Worm (Caenorhabditis elegans) whole organism, L2 larva: ENCODE measurements around the gene clc-5.

ENCODE experiments used
- C34F6.9 ChIP-seq: fragments of 150-350 bp; optimal IDR thresholded peaks from 2 replicates; lab custom pipeline; 2014; ENCODE audit warnings: missing biosample characterization, missing genetic modification characterization
- F13H6.1 ChIP-seq: sonication (generic microtip); optimal IDR thresholded peaks from 2 replicates; lab custom pipeline; 2016; ENCODE audit warnings: missing genetic modification characterization, missing compliant biosample characterization
- R02D3.7 ChIP-seq: fragments of 150-350 bp; optimal IDR thresholded peaks from 2 replicates; lab custom pipeline; 2014; ENCODE audit warnings: missing biosample characterization, missing genetic modification characterization
- Y55F3AM.14 ChIP-seq: fragments of 200-800 bp; sonication (Bioruptor generic); optimal IDR thresholded peaks from 2 replicates; lab custom pipeline; 2018; ENCODE audit warnings: mild to moderate bottlenecking, missing genetic modification characterization, missing compliant biosample characterization
- alr-1 ChIP-seq: fragments of 150-350 bp; optimal IDR thresholded peaks from 2 replicates; lab custom pipeline; 2014; ENCODE audit warnings: missing biosample characterization, missing genetic modification characterization
- blmp-1 ChIP-seq: sonication (generic microtip); optimal IDR thresholded peaks from 2 replicates; lab custom pipeline; 2017; ENCODE audit warnings: missing genetic modification characterization, mild to moderate bottlenecking, missing compliant biosample characterization, antibody characterized with exemption, moderate library complexity; ENCODE audit not compliant: insufficient read depth
- crh-2 ChIP-seq: sonication (generic microtip); optimal IDR thresholded peaks from 2 replicates; lab custom pipeline; 2017; ENCODE audit warnings: missing biosample characterization, missing genetic modification characterization
- dmd-4 ChIP-seq: sonication (generic microtip); optimal IDR thresholded peaks from 2 replicates; lab custom pipeline; 2017; ENCODE audit warnings: missing biosample characterization, missing genetic modification characterization
- egl-27 ChIP-seq: sonication (generic microtip); optimal IDR thresholded peaks from 3 replicates; lab custom pipeline; 2017; ENCODE audit warnings: missing biosample characterization, missing genetic modification reagents, missing genetic modification characterization
- elt-3 ChIP-seq: sonication (generic microtip); optimal IDR thresholded peaks from 2 replicates; lab custom pipeline; 2017; ENCODE audit warnings: missing biosample characterization, missing genetic modification characterization
- fos-1 ChIP-seq: fragments of 150-350 bp; optimal IDR thresholded peaks from 2 replicates; lab custom pipeline; 2014; ENCODE audit warnings: missing biosample characterization, missing genetic modification characterization
- gmeb-1 ChIP-seq: fragments of 150-350 bp; optimal IDR thresholded peaks from 2 replicates; lab custom pipeline; 2014; ENCODE audit warnings: missing biosample characterization, missing genetic modification characterization
- lin-13 ChIP-seq: fragments of 150-350 bp; optimal IDR thresholded peaks from 2 replicates; lab custom pipeline; 2014; ENCODE audit warnings: missing biosample characterization, missing genetic modification reagents, missing genetic modification characterization
- lin-39 ChIP-seq: fragments of 150-350 bp; optimal IDR thresholded peaks from 2 replicates; lab custom pipeline; 2014; ENCODE audit warnings: missing biosample characterization, missing genetic modification reagents, missing genetic modification characterization
- lsy-2 ChIP-seq, 2 experiments: fragments of 150-350 bp in 1 of 2; sonication (generic microtip) in 1 of 2; optimal IDR thresholded peaks; 2 replicates each; lab custom pipeline; 2014 to 2017; ENCODE audit warnings: missing biosample characterization in 2 of 2, missing genetic modification characterization in 2 of 2
- mab-5 ChIP-seq: fragments of 150-350 bp; optimal IDR thresholded peaks from 2 replicates; lab custom pipeline; 2014; ENCODE audit warnings: missing biosample characterization, missing genetic modification characterization
- mbf-1 ChIP-seq: sonication (generic microtip); optimal IDR thresholded peaks from 2 replicates; lab custom pipeline; 2017; ENCODE audit warnings: missing biosample characterization, missing genetic modification characterization
- nhr-10 ChIP-seq: sonication (generic microtip); optimal IDR thresholded peaks from 2 replicates; lab custom pipeline; 2017; ENCODE audit warnings: missing biosample characterization, missing genetic modification characterization
- nhr-11 ChIP-seq: fragments of 150-350 bp; optimal IDR thresholded peaks from 2 replicates; lab custom pipeline; 2014; ENCODE audit warnings: missing biosample characterization, missing genetic modification characterization
- nhr-12 ChIP-seq: fragments of 150-350 bp; optimal IDR thresholded peaks from 2 replicates; lab custom pipeline; 2014; ENCODE audit warnings: missing biosample characterization, missing genetic modification characterization
- nhr-23 ChIP-seq: fragments of 150-350 bp; optimal IDR thresholded peaks from 2 replicates; lab custom pipeline; 2014; ENCODE audit warnings: missing biosample characterization, missing genetic modification reagents, missing genetic modification characterization
- nhr-237 ChIP-seq: fragments of 150-350 bp; optimal IDR thresholded peaks from 2 replicates; lab custom pipeline; 2014; ENCODE audit warnings: missing biosample characterization, missing genetic modification characterization
- nhr-25 ChIP-seq: fragments of 150-350 bp; sonication (generic microtip); optimal IDR thresholded peaks from 3 replicates; lab custom pipeline; 2014; ENCODE audit warnings: missing biosample characterization, missing genetic modification characterization
- nhr-6 ChIP-seq: fragments of 150-350 bp; optimal IDR thresholded peaks from 2 replicates; lab custom pipeline; 2014; ENCODE audit warnings: missing biosample characterization, missing genetic modification characterization
- peb-1 ChIP-seq: fragments of 150-350 bp; optimal IDR thresholded peaks from 2 replicates; lab custom pipeline; 2014; ENCODE audit warnings: missing biosample characterization, missing genetic modification characterization
- sem-4 ChIP-seq: fragments of 150-350 bp; optimal IDR thresholded peaks from 2 replicates; lab custom pipeline; 2014; ENCODE audit warnings: missing biosample characterization, missing genetic modification reagents, missing genetic modification characterization
- skn-1 ChIP-seq: sonication (generic microtip); optimal IDR thresholded peaks from 2 replicates; lab custom pipeline; 2017; ENCODE audit warnings: missing biosample characterization, missing genetic modification characterization
- snpc-4 ChIP-seq: fragments of 150-350 bp; optimal IDR thresholded peaks from 2 replicates; lab custom pipeline; 2014; ENCODE audit warnings: missing biosample characterization, missing genetic modification characterization
- unc-55 ChIP-seq: fragments of 150-350 bp; sonication (generic microtip); optimal IDR thresholded peaks from 3 replicates; lab custom pipeline; 2014; ENCODE audit warnings: missing biosample characterization, missing genetic modification reagents, missing genetic modification characterization
- unc-62 ChIP-seq: fragments of 150-350 bp; optimal IDR thresholded peaks from 2 replicates; lab custom pipeline; 2014; ENCODE audit warnings: missing biosample characterization, missing genetic modification reagents, missing genetic modification characterization
- zag-1 ChIP-seq: fragments of 150-350 bp; optimal IDR thresholded peaks from 2 replicates; lab custom pipeline; 2014; ENCODE audit warnings: missing biosample characterization, missing genetic modification characterization
- ztf-1 ChIP-seq: fragments of 200-800 bp; sonication (Bioruptor generic); conservative IDR thresholded peaks from 2 replicates; pipeline ENCODE4 v1.3.6; 2022; ENCODE audit warnings: missing genetic modification characterization, missing compliant biosample characterization
- ztf-11 ChIP-seq: sonication (generic microtip); optimal IDR thresholded peaks from 2 replicates; lab custom pipeline; 2017; ENCODE audit warnings: missing biosample characterization, missing genetic modification characterization

Gene clc-5

ce11 chrX:7400788-7401187 is 32.6 kb upstream of the clc-5 start, which contains the start of gene C10A4.4:
Gene C10A4.4, plus strand, starts transcription at chrX:7401088.
- no peak for TF ChIP-seq peb-1 (tag; lab: Kevin White, UChicago)
- TF ChIP-seq mab-5 (tag; lab: Kevin White, UChicago) = no peak
- no peak for TF ChIP-seq unc-55

ce11 chrX:7404551-7404950 is 28.8 kb upstream of the clc-5 start:
- no peak for TF ChIP-seq nhr-10
- TF ChIP-seq skn-1 (tag; lab: Kevin White, UChicago) = no peak
- TF ChIP-seq lsy-2 (tag; optimal IDR thresholded peaks at IDR 0.05; lab: Kevin White, UChicago) = no peak
- TF ChIP-seq peb-1 (tag; lab: Kevin White, UChicago) = no peak

- no peak for TF ChIP-seq lsy-2 (tag; optimal IDR thresholded peaks at IDR 0.05; lab: Kevin White, UChicago)
- TF ChIP-seq lin-13 (GFP tag; lab: Kevin White, UChicago) = no peak
- no peak for TF ChIP-seq sem-4
- no peak for TF ChIP-seq F13H6.1
- TF ChIP-seq nhr-11 (tag; lab: Kevin White, UChicago) = no peak
- TF ChIP-seq mab-5 (tag; lab: Kevin White, UChicago) = no peak
- TF ChIP-seq blmp-1 (tag; lab: Kevin White, UChicago) = no peak
- TF ChIP-seq unc-62 (GFP tag; lab: Kevin White, UChicago) = no peak
- no peak for TF ChIP-seq C34F6.9 (tag; lab: Kevin White, UChicago)
- TF ChIP-seq peb-1 (tag; lab: Kevin White, UChicago) = no peak
- no peak for TF ChIP-seq Y55F3AM.14 (GFP tag; lab: Kevin White, UChicago)
- no peak for TF ChIP-seq nhr-6 (tag; lab: Kevin White, UChicago)
- no peak for TF ChIP-seq unc-55
- TF ChIP-seq nhr-237 (tag; lab: Kevin White, UChicago) = no peak
- no peak for TF ChIP-seq fos-1 (tag; lab: Kevin White, UChicago)
- no peak for TF ChIP-seq ztf-1 (GFP tag; lab: Robert Waterston, UW)
- TF ChIP-seq egl-27 = no peak
- no peak for TF ChIP-seq gmeb-1
- no peak for TF ChIP-seq elt-3 (tag; lab: Kevin White, UChicago)
- no peak for TF ChIP-seq nhr-25 (tag; lab: Kevin White, UChicago)
- TF ChIP-seq, all 48 proteins: peak for 0
Measured at ce11 chrX:7405393-7405792, 28.0 kb upstream of the clc-5 start, which contains the start of gene C10A4.3. Gene C10A4.3, plus strand, starts transcription at chrX:7405693.

- TF ChIP-seq crh-2 (tag; lab: Kevin White, UChicago) (no peak), mab-5 (tag; lab: Kevin White, UChicago) (no peak), skn-1 (tag; lab: Kevin White, UChicago) (no peak), elt-3 (tag; lab: Kevin White, UChicago) (no peak), Y55F3AM.14 (GFP tag; lab: Kevin White, UChicago) (no peak)
Measured at ce11 chrX:7407749-7408148, 25.6 kb upstream of the clc-5 start.

ce11 chrX:7409030-7409429 is 24.3 kb upstream of the clc-5 start:
- TF ChIP-seq sem-4 (no peak), gmeb-1 (no peak), nhr-23 (no peak), skn-1 (tag; lab: Kevin White, UChicago) (no peak), R02D3.7 (tag; lab: Kevin White, UChicago) (no peak), F13H6.1 (no peak), snpc-4 (tag; lab: Kevin White, UChicago) (no peak), blmp-1 (tag; lab: Kevin White, UChicago) (no peak), alr-1 (no peak), nhr-11 (tag; lab: Kevin White, UChicago) (no peak), nhr-10 (no peak), dmd-4 (tag; lab: Kevin White, UChicago) (no peak), zag-1 (tag; lab: Kevin White, UChicago) (no peak), ztf-11 (tag; lab: Kevin White, UChicago) (no peak), nhr-25 (tag; lab: Kevin White, UChicago) (no peak), mbf-1 (tag; lab: Kevin White, UChicago) (no peak), nhr-237 (tag; lab: Kevin White, UChicago) (no peak), lin-39 (no peak), nhr-12 (tag; lab: Kevin White, UChicago) (no peak)
